Fruit fly (Drosophila melanogaster) whole organism, embryonic: ENCODE measurements around the gene Cyp4d1.

Source experiments
- CG13424 ChIP-seq: fragments of 200-800 bp; sonication (Bioruptor generic); optimal IDR thresholded peaks from 2 replicates; lab custom pipeline; 2019; ENCODE audit warnings: missing biosample characterization, mild to moderate bottlenecking, missing genetic modification characterization, moderate library complexity
- CG13624 ChIP-seq: fragments of 200-800 bp; sonication (Bioruptor generic); optimal IDR thresholded peaks from 2 replicates; lab custom pipeline; 2016; ENCODE audit warnings: missing biosample characterization, missing genetic modification characterization
- CG2875 ChIP-seq: fragments of 200-800 bp; sonication (Bioruptor generic); optimal IDR thresholded peaks from 2 replicates; lab custom pipeline; 2017; ENCODE audit warnings: missing biosample characterization, mild to moderate bottlenecking, missing genetic modification characterization, missing genetic modification reagents
- CG31441 ChIP-seq: fragments of 200-800 bp; sonication (Bioruptor generic); IDR thresholded peaks from 2 replicates; pipeline ENCODE4 v1.3.6; 2022; ENCODE audit warnings: missing biosample characterization, missing genetic modification characterization
- CG3407 ChIP-seq: fragments of 200-800 bp; sonication (Bioruptor generic); optimal IDR thresholded peaks from 2 replicates; lab custom pipeline; 2018; ENCODE audit warnings: missing biosample characterization, mild to moderate bottlenecking, missing genetic modification characterization
- NK7.1 ChIP-seq: fragments of 200-800 bp; sonication (Bioruptor generic); optimal IDR thresholded peaks from 3 replicates; lab custom pipeline; 2016; ENCODE audit warnings: missing biosample characterization, missing genetic modification characterization
- esg ChIP-seq: fragments of 200-800 bp; sonication (Bioruptor generic); conservative IDR thresholded peaks from 2 replicates; pipeline ENCODE4 v1.3.6; 2022; ENCODE audit warnings: missing biosample characterization, missing genetic modification characterization
- fru ChIP-seq: fragments of >200 bp; optimal IDR thresholded peaks from 2 replicates; lab custom pipeline; 2017
- ham ChIP-seq: fragments of 200-800 bp; sonication (Bioruptor generic); IDR thresholded peaks from 2 replicates; pipeline ENCODE4 v1.3.6; 2022; ENCODE audit warnings: missing biosample characterization, missing genetic modification characterization
- psq ChIP-seq: fragments of 200-800 bp; sonication (Bioruptor generic); optimal IDR thresholded peaks from 2 replicates; lab custom pipeline; 2017; ENCODE audit warnings: missing biosample characterization, missing genetic modification characterization
- zen2 ChIP-seq: fragments of 200-800 bp; sonication (Bioruptor generic); IDR thresholded peaks from 3 replicates; pipeline ENCODE4 v1.3.6; 2022; ENCODE audit warnings: missing biosample characterization, missing genetic modification characterization; ENCODE audit not compliant: partially characterized antibody

DNA sequence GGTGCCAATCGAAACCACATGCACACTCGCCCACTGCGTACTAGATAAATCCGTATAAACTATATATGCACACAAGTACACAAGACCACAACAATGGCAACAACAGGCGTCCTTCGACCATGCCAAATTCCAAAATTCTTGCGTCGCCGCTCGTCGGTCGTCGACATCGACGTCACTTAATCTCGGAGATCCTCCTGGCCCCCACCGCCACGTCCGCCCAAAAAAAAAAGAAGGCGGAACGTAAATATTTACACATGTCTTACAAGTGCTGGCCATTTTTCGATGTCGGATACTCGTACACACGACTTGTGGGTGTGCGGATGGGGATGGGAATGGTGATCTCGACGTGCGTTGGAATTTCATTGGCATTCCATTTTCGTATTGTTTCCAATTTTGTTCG, 1.4 kb upstream of the Cyp4d1 start:
- TF ChIP-seq psq (GFP tag; lab: Kevin White, UChicago): no peak
- TF ChIP-seq esg (GFP tag; lab: Robert Waterston, UW): no peak
- TF ChIP-seq CG2875: no peak
- no peak for TF ChIP-seq NK7.1 (GFP tag; lab: Kevin White, UChicago)
- TF ChIP-seq ham (GFP tag; lab: Robert Waterston, UW): no peak
- no peak for TF ChIP-seq CG3407 (GFP tag; lab: Kevin White, UChicago)
- no peak for TF ChIP-seq zen2 (GFP tag; lab: Robert Waterston, UW)
- no peak for TF ChIP-seq CG13624 (GFP tag; lab: Kevin White, UChicago)
- TF ChIP-seq CG13424 (tag; lab: Kevin White, UChicago): no peak
- no peak for TF ChIP-seq fru
- TF ChIP-seq CG31441 (GFP tag; lab: Robert Waterston, UW): no peak
